Fruit fly (Drosophila melanogaster) S2 (cell line): ENCODE data around the gene osk.

Source experiments
- CG8478 ChIP-seq: fragments of >200 bp; optimal IDR thresholded peaks from 2 replicates; lab custom pipeline; 2018
- CTCF ChIP-seq, 2 experiments: fragments of >200 bp; optimal IDR thresholded peaks; 2 replicates each; lab custom pipeline; 2018

DNA sequence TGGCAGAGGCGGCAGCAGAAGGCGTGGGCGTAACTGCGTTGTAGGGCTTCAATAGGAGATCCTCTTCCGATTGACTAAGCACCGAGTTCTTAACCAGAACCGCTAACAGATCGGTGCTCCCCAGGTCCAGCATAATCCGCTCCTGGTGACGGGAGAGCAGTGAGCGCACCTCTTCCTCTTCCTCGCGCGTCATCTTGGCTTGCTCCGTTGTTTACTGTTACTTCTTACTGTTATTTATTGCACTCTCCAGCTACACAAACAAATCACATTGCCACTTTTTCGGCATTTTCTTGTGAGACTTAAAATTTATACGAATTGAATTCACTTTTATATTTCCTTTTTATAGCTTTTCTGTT is 3.9 kb upstream of the osk start:
- TF ChIP-seq CG8478 (lab: Kevin White, UChicago) (no peak), CTCF (optimal IDR thresholded peaks at IDR 0.05; lab: Kevin White, UChicago) (peak in 1 of 2 experiments; percentile 28)
